Fruit fly (Drosophila melanogaster): ENCODE data around the gene Ass.
A peak's percentile ranks its signal among the peaks of the same experiment; 100 is the strongest.

DNA sequence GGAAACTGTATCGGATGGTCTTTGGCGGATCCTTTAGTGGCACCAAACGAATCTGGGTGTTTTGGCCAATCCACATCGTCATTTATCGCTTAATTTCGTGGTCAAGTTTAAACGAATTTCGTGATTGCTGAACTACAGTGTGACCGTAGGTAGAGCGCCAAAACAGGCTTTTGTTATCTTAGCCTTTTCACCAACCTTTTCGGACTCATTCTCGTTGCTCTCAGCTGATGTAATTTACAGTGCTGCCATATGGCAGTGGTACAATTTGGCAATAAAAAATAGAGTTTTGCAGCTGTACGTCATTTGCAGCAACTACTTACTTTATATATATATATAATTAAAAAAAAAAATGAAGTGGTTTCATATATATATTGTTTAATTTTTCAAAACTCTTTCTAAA is 15.7 kb upstream of the Ass start, which contains the start of gene agt:
- TF ChIP-seq CG14711 (tag; optimal IDR thresholded peaks at IDR 0.05) (peak; percentile 36), ovo (GFP tag; optimal IDR thresholded peaks at IDR 0.05) (no peak), CG5204 (GFP tag; optimal IDR thresholded peaks at IDR 0.05) (no peak), CG1620 (GFP tag; optimal IDR thresholded peaks at IDR 0.05) (no peak), bab1 (GFP tag; optimal IDR thresholded peaks at IDR 0.05) (no peak), CG7045 (GFP tag; optimal IDR thresholded peaks at IDR 0.05) (no peak), tj (GFP tag; optimal IDR thresholded peaks at IDR 0.05) (no peak), cnc (optimal IDR thresholded peaks at IDR 0.05) (no peak), cic (GFP tag; optimal IDR thresholded peaks at IDR 0.05) (no peak), CG33017 (tag; optimal IDR thresholded peaks at IDR 0.05) (no peak), kay (GFP tag; ENCODE audit: borderline replicate concordance) (no peak)
